Worm (Caenorhabditis elegans) whole organism, L3 larva: ENCODE measurements around the gene cyc-2.1.

Experiments
- R02D3.7 ChIP-seq: fragments of 150-350 bp; optimal IDR thresholded peaks from 2 replicates; lab custom pipeline; 2014; ENCODE audit warnings: missing biosample characterization, missing genetic modification characterization
- aly-2 ChIP-seq: fragments of 150-350 bp; optimal IDR thresholded peaks from 2 replicates; lab custom pipeline; 2014; ENCODE audit warnings: missing biosample characterization, missing genetic modification characterization
- ama-1 ChIP-seq: fragments of 150-350 bp; optimal IDR thresholded peaks from 2 replicates; lab custom pipeline; 2018
- ceh-9 ChIP-seq: sonication (generic microtip); optimal IDR thresholded peaks from 2 replicates; lab custom pipeline; 2018; ENCODE audit warnings: missing biosample characterization, missing genetic modification characterization
- nfya-1 ChIP-seq: sonication (generic microtip); optimal IDR thresholded peaks from 2 replicates; lab custom pipeline; 2017; ENCODE audit warnings: missing genetic modification characterization, mild to moderate bottlenecking, missing compliant biosample characterization, antibody characterized with exemption, moderate library complexity; ENCODE audit not compliant: insufficient read depth
- zag-1 ChIP-seq: fragments of 150-350 bp; optimal IDR thresholded peaks from 2 replicates; lab custom pipeline; 2014; ENCODE audit warnings: missing biosample characterization, missing genetic modification characterization

- TF ChIP-seq R02D3.7 (tag; lab: Kevin White, UChicago) (no peak), zag-1 (no peak), aly-2 (tag; lab: Kevin White, UChicago) (no peak), ceh-9 (tag; lab: Kevin White, UChicago) (no peak), ama-1 (no peak), nfya-1 (tag; lab: Kevin White, UChicago) (no peak)
These were observed 40.6 kb upstream of the cyc-2.1 start, which contains the start of gene R11E3.1 for ce11 chrIV:4789445-4789844.
